Worm (Caenorhabditis elegans): ENCODE data around the gene F55H2.8.

Gene F55H2.8

DNA sequence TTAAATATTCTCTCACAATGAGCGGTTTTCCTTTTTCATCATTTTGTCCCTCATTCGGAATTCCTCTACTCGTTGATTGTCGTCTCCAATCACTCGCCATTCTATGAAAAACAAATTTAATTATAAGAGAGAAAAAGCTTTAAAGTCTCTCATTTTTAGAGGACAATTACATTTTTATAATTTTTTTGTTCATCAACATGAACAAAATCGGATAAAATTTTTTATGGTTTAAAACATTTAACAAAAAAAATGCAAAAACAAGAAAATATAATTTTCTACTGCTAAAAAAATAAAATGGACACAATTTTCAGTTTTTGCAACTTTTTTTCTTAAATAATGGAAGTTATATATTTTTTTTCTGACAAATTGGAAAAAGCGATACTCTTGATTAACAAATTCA is 2.5 kb downstream of the F55H2.8 start, which contains the start of gene F55H2.7:
Gene F55H2.7, minus strand, starts transcription at position 101 of the 400 bp plus-strand sequence.
- TF ChIP-seq sem-4 (tag; optimal IDR thresholded peaks at IDR 0.05) (no peak), Y55F3AM.14 (GFP tag; optimal IDR thresholded peaks at IDR 0.05) (no peak), ceh-82 (tag; optimal IDR thresholded peaks at IDR 0.05) (no peak), unc-39 (tag; optimal IDR thresholded peaks at IDR 0.05) (no peak), fos-1 (tag; optimal IDR thresholded peaks at IDR 0.05) (no peak), lin-13 (GFP tag; optimal IDR thresholded peaks at IDR 0.05) (no peak), egl-27 (tag; optimal IDR thresholded peaks at IDR 0.05) (no peak), nhr-12 (tag; optimal IDR thresholded peaks at IDR 0.05) (no peak), unc-62 (GFP tag; optimal IDR thresholded peaks at IDR 0.05) (no peak), alr-1 (tag; optimal IDR thresholded peaks at IDR 0.05) (no peak)

- TF ChIP-seq lin-11 (tag; optimal IDR thresholded peaks at IDR 0.05) (peak; percentile 85), elt-1 (tag; optimal IDR thresholded peaks at IDR 0.05) (no peak), nhr-6 (tag; optimal IDR thresholded peaks at IDR 0.05) (peak; percentile 72), F13H6.1 (tag; optimal IDR thresholded peaks at IDR 0.05) (peak; percentile 91), nhr-10 (tag; optimal IDR thresholded peaks at IDR 0.05) (peak; percentile 73), crh-2 (tag; optimal IDR thresholded peaks at IDR 0.05) (peak; percentile 86), unc-39 (tag; optimal IDR thresholded peaks at IDR 0.05) (no peak), ceh-16 (tag; optimal IDR thresholded peaks at IDR 0.05) (peak; percentile 60), fos-1 (tag; optimal IDR thresholded peaks at IDR 0.05) (peak; percentile 73), unc-62 (GFP tag; optimal IDR thresholded peaks at IDR 0.05) (no peak), lin-39 (tag; optimal IDR thresholded peaks at IDR 0.05) (no peak), dmd-4 (tag; optimal IDR thresholded peaks at IDR 0.05) (no peak), blmp-1 (tag; optimal IDR thresholded peaks at IDR 0.05; ENCODE audit: insufficient read depth) (peak; percentile 36), sma-9 (GFP tag; optimal IDR thresholded peaks at IDR 0.05) (peak; percentile 84), sma-9 (tag; optimal IDR thresholded peaks at IDR 0.05) (no peak), gmeb-1 (tag; optimal IDR thresholded peaks at IDR 0.05) (peak; percentile 89), nhr-237 (tag; optimal IDR thresholded peaks at IDR 0.05) (no peak), ztf-4 (tag; optimal IDR thresholded peaks at IDR 0.05) (peak; percentile 50), nhr-23 (tag; optimal IDR thresholded peaks at IDR 0.05) (no peak), unc-55 (GFP tag; optimal IDR thresholded peaks at IDR 0.05) (peak; percentile 94), nhr-129 (tag; optimal IDR thresholded peaks at IDR 0.05) (peak; percentile 96), elt-3 (tag; optimal IDR thresholded peaks at IDR 0.05) (no peak), zag-1 (tag; optimal IDR thresholded peaks at IDR 0.05) (peak; percentile 81), lin-13 (GFP tag; optimal IDR thresholded peaks at IDR 0.05) (peak; percentile 90), nhr-12 (tag; optimal IDR thresholded peaks at IDR 0.05) (no peak), sem-4 (tag; optimal IDR thresholded peaks at IDR 0.05) (peak; percentile 67), nhr-77 (tag; optimal IDR thresholded peaks at IDR 0.05) (no peak), peb-1 (tag; optimal IDR thresholded peaks at IDR 0.05) (no peak), snpc-4 (tag; optimal IDR thresholded peaks at IDR 0.05) (peak; percentile 48), mbf-1 (tag; optimal IDR thresholded peaks at IDR 0.05) (no peak), nhr-25 (tag; optimal IDR thresholded peaks at IDR 0.05) (peak; percentile 90), sma-3 (GFP tag; optimal IDR thresholded peaks at IDR 0.05) (peak; percentile 89), alr-1 (tag; optimal IDR thresholded peaks at IDR 0.05) (no peak), skn-1 (tag; optimal IDR thresholded peaks at IDR 0.05) (no peak), Y55F3AM.14 (GFP tag; optimal IDR thresholded peaks at IDR 0.05) (no peak), ama-1 (optimal IDR thresholded peaks at IDR 0.05) (peak; percentile 42), mab-5 (tag; optimal IDR thresholded peaks at IDR 0.05) (peak; percentile 89), lsy-2 (tag; optimal IDR thresholded peaks at IDR 0.05) (peak; percentile 86 to 95), C34F6.9 (tag; optimal IDR thresholded peaks at IDR 0.05) (peak; percentile 98), nhr-21 (tag; optimal IDR thresholded peaks at IDR 0.05) (peak; percentile 84), mdl-1 (tag; optimal IDR thresholded peaks at IDR 0.05) (peak in 1 of 2 experiments; percentile 46), R02D3.7 (tag; optimal IDR thresholded peaks at IDR 0.05) (peak; percentile 15), ceh-82 (tag; optimal IDR thresholded peaks at IDR 0.05) (peak; percentile 12), ZK546.5 (tag; optimal IDR thresholded peaks at IDR 0.05) (peak; percentile 33)
These were observed 7.9 kb downstream of the F55H2.8 start, which contains the start of the genes clu-1 and prp-40 for ce11 chrIII:9521410-9522090. Gene clu-1 (minus strand): TSS chrIII:9521460. Gene prp-40 (plus strand): TSS chrIII:9522075.
